Fruit fly (Drosophila melanogaster) whole organism, wandering third instar larva: ENCODE results near the gene CG13252.

Experiments used
- Abd-B ChIP-seq: fragments of >200 bp; optimal IDR thresholded peaks from 2 replicates; lab custom pipeline; 2017; ENCODE audit warnings: missing biosample characterization, missing genetic modification characterization
- CG32264 ChIP-seq: fragments of 200-800 bp; sonication (Bioruptor generic); optimal IDR thresholded peaks from 2 replicates; lab custom pipeline; 2016; ENCODE audit warnings: missing biosample characterization, missing genetic modification characterization
- CG9705 ChIP-seq: fragments of 200-800 bp; sonication (Bioruptor generic); optimal IDR thresholded peaks from 2 replicates; lab custom pipeline; 2018; ENCODE audit warnings: missing biosample characterization, mild to moderate bottlenecking, missing genetic modification characterization
- CrebA ChIP-seq: fragments of 200-800 bp; sonication (Bioruptor generic); optimal IDR thresholded peaks from 2 replicates; lab custom pipeline; 2016; ENCODE audit warnings: missing biosample characterization, mild to moderate bottlenecking, missing genetic modification characterization, borderline replicate concordance
- Dfd ChIP-seq: fragments of >200 bp; optimal IDR thresholded peaks from 2 replicates; lab custom pipeline; 2017; ENCODE audit warnings: missing biosample characterization, missing genetic modification characterization
- Dif ChIP-seq: fragments of 200-275, 200-300 bp; sonication (Bioruptor generic); optimal IDR thresholded peaks from 2 replicates; lab custom pipeline; 2018; ENCODE audit warnings: missing biosample characterization, missing genetic modification characterization; ENCODE audit not compliant: partially characterized antibody
- GATAd ChIP-seq: sonication (Bioruptor generic); optimal IDR thresholded peaks from 2 replicates; lab custom pipeline; 2016; ENCODE audit warnings: missing biosample characterization, missing genetic modification characterization
- HLH106 ChIP-seq: fragments of 200-800 bp; optimal IDR thresholded peaks from 3 replicates; lab custom pipeline; 2019; ENCODE audit warnings: missing biosample characterization, mild to moderate bottlenecking, missing genetic modification characterization, moderate library complexity
- Hnf4 ChIP-seq: fragments of 200-800 bp; sonication (Bioruptor generic); optimal IDR thresholded peaks from 2 replicates; lab custom pipeline; 2016; ENCODE audit warnings: missing biosample characterization, mild to moderate bottlenecking, missing genetic modification characterization
- Hr78 ChIP-seq: fragments of >200 bp; optimal IDR thresholded peaks from 2 replicates; lab custom pipeline; 2017; ENCODE audit warnings: missing biosample characterization, missing genetic modification characterization
- Hr83 ChIP-seq: fragments of 200-300 bp; sonication (Bioruptor generic); optimal IDR thresholded peaks from 2 replicates; lab custom pipeline; 2016; ENCODE audit warnings: missing biosample characterization, mild to moderate bottlenecking, missing genetic modification characterization, moderate library complexity; ENCODE audit not compliant: poor library complexity, severe bottlenecking
- Jra ChIP-seq: sonication (Bioruptor generic); optimal IDR thresholded peaks from 2 replicates; lab custom pipeline; 2016; ENCODE audit warnings: missing biosample characterization, missing genetic modification characterization
- Mio ChIP-seq: sonication (Bioruptor generic); optimal IDR thresholded peaks from 2 replicates; lab custom pipeline; 2016; ENCODE audit warnings: missing biosample characterization, missing genetic modification characterization
- Myc ChIP-seq: fragments of >200 bp; optimal IDR thresholded peaks from 2 replicates; lab custom pipeline; 2017
- N ChIP-seq: fragments of >200 bp; optimal IDR thresholded peaks from 2 replicates; lab custom pipeline; 2018; ENCODE audit warnings: missing biosample characterization, missing external identifiers, missing genetic modification characterization
- OdsH ChIP-seq: fragments of 200-800 bp; sonication (Bioruptor generic); optimal IDR thresholded peaks from 2 replicates; lab custom pipeline; 2016; ENCODE audit warnings: missing biosample characterization, mild to moderate bottlenecking, missing genetic modification characterization
- Rel ChIP-seq, 2 experiments: fragments of 200-800 bp; sonication (Bioruptor generic) in 1 of 2; optimal IDR thresholded peaks; 2 replicates in 1 of 2; 3 replicates in 1 of 2; lab custom pipeline; 2016 to 2019; ENCODE audit warnings: mild to moderate bottlenecking in 2 of 2, missing biosample characterization in 2 of 2, missing genetic modification characterization in 2 of 2, moderate library complexity in 1 of 2
- Sp1 ChIP-seq: fragments of 200-800 bp; sonication (Bioruptor generic); optimal IDR thresholded peaks from 3 replicates; lab custom pipeline; 2019; ENCODE audit warnings: missing biosample characterization, mild to moderate bottlenecking, missing genetic modification characterization, moderate library complexity
- Vsx2 ChIP-seq: fragments of 200-300, 225-300 bp; sonication (Bioruptor generic); optimal IDR thresholded peaks from 2 replicates; lab custom pipeline; 2018; ENCODE audit warnings: missing biosample characterization, missing genetic modification characterization; ENCODE audit not compliant: partially characterized antibody
- br ChIP-seq: fragments of 200-800 bp; sonication (Bioruptor generic); optimal IDR thresholded peaks from 2 replicates; lab custom pipeline; 2016; ENCODE audit warnings: missing biosample characterization, missing genetic modification characterization
- brk ChIP-seq: fragments of 200-800 bp; sonication (Bioruptor generic); optimal IDR thresholded peaks from 2 replicates; lab custom pipeline; 2016; ENCODE audit warnings: missing biosample characterization, mild to moderate bottlenecking, missing genetic modification characterization
- dl ChIP-seq, 2 experiments: fragments of 175-275, 200-275 bp in 1 of 2; fragments of 200-275 bp in 1 of 2; sonication (Bioruptor generic); optimal IDR thresholded peaks; lab custom pipeline; 2018; ENCODE audit warnings: mild to moderate bottlenecking in 2 of 2, missing biosample characterization in 2 of 2, missing genetic modification characterization in 2 of 2, moderate library complexity in 2 of 2; ENCODE audit not compliant: partially characterized antibody in 2 of 2, insufficient read depth in 1 of 2
- dmrt93B ChIP-seq: fragments of 200-800 bp; sonication (Bioruptor generic); optimal IDR thresholded peaks from 2 replicates; lab custom pipeline; 2018; ENCODE audit warnings: missing biosample characterization, mild to moderate bottlenecking, missing genetic modification characterization
- dsf ChIP-seq: sonication (Bioruptor generic); optimal IDR thresholded peaks from 2 replicates; lab custom pipeline; 2016; ENCODE audit warnings: missing biosample characterization, missing genetic modification characterization, borderline replicate concordance
- ey ChIP-seq: fragments of 200-800 bp; sonication (Bioruptor generic); optimal IDR thresholded peaks from 2 replicates; lab custom pipeline; 2016; ENCODE audit warnings: missing biosample characterization, missing genetic modification characterization
- foxo ChIP-seq, 2 experiments: fragments of 200-800 bp; sonication (Bioruptor generic); optimal IDR thresholded peaks; 2 replicates in 1 of 2; 3 replicates in 1 of 2; lab custom pipeline; 2016 to 2017; ENCODE audit warnings: missing biosample characterization in 2 of 2, missing genetic modification characterization in 2 of 2
- fru ChIP-seq: fragments of 200-800 bp; sonication (Bioruptor generic); optimal IDR thresholded peaks from 3 replicates; lab custom pipeline; 2016; ENCODE audit warnings: missing biosample characterization, mild to moderate bottlenecking, missing genetic modification characterization
- h ChIP-seq: fragments of 200-800 bp; sonication (Bioruptor generic); optimal IDR thresholded peaks from 3 replicates; lab custom pipeline; 2016; ENCODE audit warnings: missing biosample characterization, mild to moderate bottlenecking, missing genetic modification characterization
- jim ChIP-seq: fragments of 175-275, 200-325 bp; sonication (Bioruptor generic); optimal IDR thresholded peaks from 2 replicates; lab custom pipeline; 2016; ENCODE audit warnings: missing biosample characterization, mild to moderate bottlenecking, missing genetic modification characterization
- lola ChIP-seq: fragments of >200 bp; optimal IDR thresholded peaks from 2 replicates; lab custom pipeline; 2017; ENCODE audit warnings: missing biosample characterization, missing genetic modification characterization
- pan ChIP-seq: fragments of >200 bp; optimal IDR thresholded peaks from 2 replicates; lab custom pipeline; 2017
- psq ChIP-seq: fragments of 200-800 bp; sonication (Bioruptor generic); optimal IDR thresholded peaks from 3 replicates; lab custom pipeline; 2017; ENCODE audit warnings: missing biosample characterization, mild to moderate bottlenecking, missing genetic modification characterization, moderate library complexity
- rgr ChIP-seq: fragments of 200-800 bp; sonication (Bioruptor generic); optimal IDR thresholded peaks from 3 replicates; lab custom pipeline; 2016; ENCODE audit warnings: missing biosample characterization, mild to moderate bottlenecking, missing genetic modification characterization
- sage ChIP-seq: fragments of 200-800 bp; sonication (Bioruptor generic); optimal IDR thresholded peaks from 2 replicates; lab custom pipeline; 2016; ENCODE audit warnings: missing biosample characterization, mild to moderate bottlenecking, missing genetic modification characterization
- sv ChIP-seq: fragments of 200-800 bp; sonication (Bioruptor generic); optimal IDR thresholded peaks from 3 replicates; lab custom pipeline; 2016; ENCODE audit warnings: missing biosample characterization, missing genetic modification characterization
- tai ChIP-seq: sonication (Bioruptor generic); optimal IDR thresholded peaks from 2 replicates; lab custom pipeline; 2016; ENCODE audit warnings: missing biosample characterization, missing genetic modification characterization
- usp ChIP-seq: fragments of >200 bp; optimal IDR thresholded peaks from 2 replicates; lab custom pipeline; 2017; ENCODE audit warnings: missing biosample characterization, missing genetic modification characterization
- woc ChIP-seq: sonication (Bioruptor generic); optimal IDR thresholded peaks from 2 replicates; lab custom pipeline; 2016; ENCODE audit warnings: missing biosample characterization, mild to moderate bottlenecking, missing genetic modification characterization

The CG13252 gene

dm6 chr3L:20771891-20772646 lies 41.7 kb downstream of the CG13252 start:
- TF ChIP-seq Hr78 (GFP tag; lab: Kevin White, UChicago) (no peak), jim (no peak), Hnf4 (GFP tag; lab: Kevin White, UChicago) (peak; percentile 73), pan (no peak), Abd-B (no peak), Jra (GFP tag; lab: Kevin White, UChicago) (peak; percentile 55), sage (GFP tag; lab: Kevin White, UChicago) (peak; percentile 65), h (GFP tag; lab: Kevin White, UChicago) (peak; percentile 75), Vsx2 (GFP tag; lab: Kevin White, UChicago) (no peak), OdsH (peak; percentile 78), psq (GFP tag; lab: Kevin White, UChicago) (peak; percentile 53), HLH106 (tag; lab: Kevin White, UChicago) (peak; percentile 68), tai (no peak), br (GFP tag; lab: Kevin White, UChicago) (peak; percentile 72), dmrt93B (GFP tag; lab: Kevin White, UChicago) (peak; percentile 41), Rel (GFP tag; optimal IDR thresholded peaks at IDR 0.05; lab: Kevin White, UChicago) (no peak), Rel (tag; optimal IDR thresholded peaks at IDR 0.05; lab: Kevin White, UChicago) (no peak), GATAd (no peak), Sp1 (GFP tag; lab: Kevin White, UChicago) (peak; percentile 46), Mio (GFP tag; lab: Kevin White, UChicago) (no peak), dl (GFP tag; optimal IDR thresholded peaks at IDR 0.05; lab: Kevin White, UChicago; ENCODE audit: insufficient read depth in 1 of 2, partially characterized antibody in 2 of 2) (no peak), ey (GFP tag; lab: Kevin White, UChicago) (peak; percentile 71), CG9705 (no peak), CrebA (GFP tag; lab: Kevin White, UChicago) (no peak), fru (GFP tag; lab: Kevin White, UChicago) (peak; percentile 80), Myc (lab: Kevin White, UChicago) (peak; percentile 76), rgr (GFP tag; lab: Kevin White, UChicago) (peak; percentile 78), usp (GFP tag; lab: Kevin White, UChicago) (no peak), lola (no peak), CG32264 (GFP tag; lab: Kevin White, UChicago) (no peak), sv (GFP tag; lab: Kevin White, UChicago) (peak; percentile 55), N (GFP tag; lab: Kevin White, UChicago) (no peak), brk (GFP tag; lab: Kevin White, UChicago) (no peak), Dfd (GFP tag; lab: Kevin White, UChicago) (no peak), Hr83 (GFP tag; lab: Kevin White, UChicago) (peak; percentile 31), woc (GFP tag; lab: Kevin White, UChicago) (peak; percentile 67), Dif (GFP tag; lab: Kevin White, UChicago) (no peak), foxo (GFP tag; optimal IDR thresholded peaks at IDR 0.05; lab: Kevin White, UChicago) (peak in 1 of 2 experiments; percentile 80), dsf (GFP tag; lab: Kevin White, UChicago) (no peak)

dm6 chr3L:20772647-20773015 lies 42.2 kb downstream of the CG13252 start:
- TF ChIP-seq Dfd (GFP tag; lab: Kevin White, UChicago) (no peak), psq (GFP tag; lab: Kevin White, UChicago) (no peak), OdsH (no peak), HLH106 (tag; lab: Kevin White, UChicago) (no peak), sage (GFP tag; lab: Kevin White, UChicago) (no peak), usp (GFP tag; lab: Kevin White, UChicago) (no peak), dmrt93B (GFP tag; lab: Kevin White, UChicago) (no peak), Hnf4 (GFP tag; lab: Kevin White, UChicago) (no peak), CrebA (GFP tag; lab: Kevin White, UChicago) (no peak), Mio (GFP tag; lab: Kevin White, UChicago) (no peak), Hr78 (GFP tag; lab: Kevin White, UChicago) (no peak), CG9705 (no peak), brk (GFP tag; lab: Kevin White, UChicago) (no peak), Sp1 (GFP tag; lab: Kevin White, UChicago) (no peak), Jra (GFP tag; lab: Kevin White, UChicago) (no peak), h (GFP tag; lab: Kevin White, UChicago) (no peak), rgr (GFP tag; lab: Kevin White, UChicago) (no peak), jim (no peak)
